Worm (Caenorhabditis elegans): ENCODE measurements around the gene ttr-28.

DNA sequence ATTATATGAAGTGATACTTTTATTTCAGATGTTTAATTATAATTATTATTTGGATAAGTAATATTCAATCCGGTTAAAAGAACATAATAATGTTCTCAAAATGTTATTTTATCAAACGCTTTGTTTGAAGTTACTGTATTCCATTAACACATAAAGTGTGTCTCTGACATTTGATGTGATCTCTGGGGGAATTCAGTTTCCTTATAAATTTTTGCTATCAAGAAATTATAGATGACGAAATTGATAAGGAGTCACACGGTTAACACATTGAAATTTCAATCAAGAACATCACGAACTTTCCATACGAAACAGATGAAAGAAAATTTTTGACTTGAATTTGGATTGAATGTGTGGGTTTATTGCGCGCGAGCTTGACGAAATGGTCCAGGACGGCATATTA is 16.7 kb upstream of the ttr-28 start:
- TF ChIP-seq tbx-2 (tag; optimal IDR thresholded peaks at IDR 0.05) (no peak), nhr-11 (tag; optimal IDR thresholded peaks at IDR 0.05) (no peak), ceh-82 (tag; optimal IDR thresholded peaks at IDR 0.05) (no peak), nhr-90 (tag; optimal IDR thresholded peaks at IDR 0.05; ENCODE audit: poor library complexity) (no peak), lin-15B (tag; optimal IDR thresholded peaks at IDR 0.05) (no peak), snpc-4 (tag; optimal IDR thresholded peaks at IDR 0.05) (no peak), unc-62 (GFP tag; optimal IDR thresholded peaks at IDR 0.05) (no peak), pqm-1 (tag; optimal IDR thresholded peaks at IDR 0.05) (no peak), ces-1 (GFP tag; optimal IDR thresholded peaks at IDR 0.05) (no peak), alr-1 (tag; optimal IDR thresholded peaks at IDR 0.05; ENCODE audit: borderline replicate concordance) (no peak), aly-2 (tag; optimal IDR thresholded peaks at IDR 0.05) (no peak), irx-1 (tag; optimal IDR thresholded peaks at IDR 0.05) (no peak)
